Fruit fly (Drosophila melanogaster) whole organism, embryonic: ENCODE data around the gene Cdk1.

Experiments used
- Atf-2 ChIP-seq: fragments of 200-800 bp; sonication (Bioruptor generic); optimal IDR thresholded peaks from 2 replicates; lab custom pipeline; 2016; ENCODE audit warnings: missing biosample characterization, missing genetic modification characterization
- Blimp-1 ChIP-seq: fragments of 200-800 bp; sonication (Bioruptor generic); optimal IDR thresholded peaks from 3 replicates; lab custom pipeline; 2018; ENCODE audit warnings: missing biosample characterization, missing genetic modification characterization, mild to moderate bottlenecking, moderate library complexity, missing genetic modification reagents
- Bteb2 ChIP-seq: fragments of 200-800 bp; sonication (Bioruptor generic); optimal IDR thresholded peaks from 2 replicates; lab custom pipeline; 2016; ENCODE audit warnings: missing biosample characterization, missing genetic modification characterization
- CG10366 ChIP-seq: fragments of 200-800 bp; sonication (Bioruptor generic); IDR thresholded peaks from 2 replicates; pipeline ENCODE4 v1.3.6; 2022; ENCODE audit warnings: missing biosample characterization, missing genetic modification characterization
- CG10654 ChIP-seq: fragments of 200-800 bp; sonication (Bioruptor generic); optimal IDR thresholded peaks from 2 replicates; lab custom pipeline; 2016; ENCODE audit warnings: missing biosample characterization, missing genetic modification characterization
- CG11093 ChIP-seq: fragments of 200-800 bp; sonication (Bioruptor generic); IDR thresholded peaks from 3 replicates; pipeline ENCODE4 v1.3.6; 2022; ENCODE audit warnings: missing biosample characterization, missing genetic modification characterization
- CG11247 ChIP-seq: fragments of 200-800 bp; sonication (Bioruptor generic); IDR thresholded peaks from 2 replicates; pipeline ENCODE4 v1.3.6; 2022; ENCODE audit warnings: missing biosample characterization, missing genetic modification characterization
- CG15601 ChIP-seq: fragments of 200-800 bp; sonication (Bioruptor generic); optimal IDR thresholded peaks from 3 replicates; lab custom pipeline; 2019; ENCODE audit warnings: missing biosample characterization, mild to moderate bottlenecking, missing genetic modification characterization, moderate library complexity
- CG2116 ChIP-seq: fragments of 200-800 bp; sonication (Bioruptor generic); optimal IDR thresholded peaks from 3 replicates; lab custom pipeline; 2018; ENCODE audit warnings: missing biosample characterization, mild to moderate bottlenecking, missing genetic modification characterization
- CG2889 ChIP-seq: fragments of 200-800 bp; sonication (Bioruptor generic); IDR thresholded peaks from 3 replicates; pipeline ENCODE4 v1.3.6; 2022; ENCODE audit warnings: missing biosample characterization, missing genetic modification characterization
- CG3065 ChIP-seq: fragments of 200-800 bp; sonication (Bioruptor generic); optimal IDR thresholded peaks from 2 replicates; lab custom pipeline; 2016; ENCODE audit warnings: missing biosample characterization, missing genetic modification characterization
- CG32532 ChIP-seq: fragments of 200-800 bp; sonication (Bioruptor generic); IDR thresholded peaks from 2 replicates; pipeline ENCODE4 v1.3.6; 2022; ENCODE audit warnings: missing biosample characterization, missing genetic modification characterization
- CG3281 ChIP-seq: fragments of 200-800 bp; sonication (Bioruptor generic); optimal IDR thresholded peaks from 3 replicates; lab custom pipeline; 2017; ENCODE audit warnings: missing biosample characterization, mild to moderate bottlenecking, missing genetic modification characterization
- CG34422 ChIP-seq: fragments of 200-800 bp; sonication (Bioruptor generic); IDR thresholded peaks from 3 replicates; pipeline ENCODE4 v1.3.6; 2022; ENCODE audit warnings: missing biosample characterization, missing genetic modification characterization
- CG3726 ChIP-seq: fragments of 200-800 bp; sonication (Bioruptor generic); IDR thresholded peaks from 3 replicates; pipeline ENCODE4, ENCODE4 v1.3.6; 2022; ENCODE audit warnings: missing biosample characterization, missing genetic modification characterization
- CG7928 ChIP-seq: fragments of 200-800 bp; sonication (Bioruptor generic); optimal IDR thresholded peaks from 2 replicates; lab custom pipeline; 2017; ENCODE audit warnings: missing biosample characterization, mild to moderate bottlenecking, missing genetic modification characterization
- CG8281 ChIP-seq: fragments of 200-800 bp; sonication (Bioruptor generic); optimal IDR thresholded peaks from 2 replicates; lab custom pipeline; 2018; ENCODE audit warnings: missing biosample characterization, mild to moderate bottlenecking, missing genetic modification characterization, moderate library complexity
- CG9609 ChIP-seq: fragments of 200-800 bp; sonication (Bioruptor generic); optimal IDR thresholded peaks from 3 replicates; lab custom pipeline; 2016; ENCODE audit warnings: missing biosample characterization, missing genetic modification characterization
- CG9797 ChIP-seq: fragments of 200-800 bp; sonication (Bioruptor generic); optimal IDR thresholded peaks from 3 replicates; lab custom pipeline; 2018; ENCODE audit warnings: missing biosample characterization, mild to moderate bottlenecking, missing genetic modification characterization
- CoRest ChIP-seq: fragments of 200-800 bp; sonication (Bioruptor generic); optimal IDR thresholded peaks from 3 replicates; lab custom pipeline; 2018; ENCODE audit warnings: missing biosample characterization, mild to moderate bottlenecking, missing genetic modification characterization, moderate library complexity
- Dbx ChIP-seq: fragments of 200-800 bp; sonication (Bioruptor generic); IDR thresholded peaks from 3 replicates; pipeline ENCODE4 v1.3.6; 2022; ENCODE audit warnings: missing biosample characterization, missing genetic modification characterization
- Dll ChIP-seq: fragments of 200-800 bp; sonication (Bioruptor generic); IDR thresholded peaks from 4 replicates; pipeline ENCODE4 v1.3.6; 2022; ENCODE audit warnings: missing biosample characterization, missing genetic modification characterization; ENCODE audit not compliant: partially characterized antibody
- E2f1 ChIP-seq: fragments of 200-800 bp; sonication (Bioruptor generic); IDR thresholded peaks from 2 replicates; pipeline ENCODE4 v1.3.6; 2022; ENCODE audit warnings: missing biosample characterization, missing genetic modification characterization
- Elba2 ChIP-seq: fragments of 200-800 bp; sonication (Bioruptor generic); optimal IDR thresholded peaks from 3 replicates; lab custom pipeline; 2016; ENCODE audit warnings: missing biosample characterization, missing genetic modification characterization
- HHEX ChIP-seq: fragments of 200-800 bp; sonication (Bioruptor generic); optimal IDR thresholded peaks from 3 replicates; lab custom pipeline; 2017; ENCODE audit warnings: missing biosample characterization, mild to moderate bottlenecking, missing genetic modification characterization, missing genetic modification reagents
- Hmr ChIP-seq: fragments of 200-800 bp; sonication (Bioruptor generic); optimal IDR thresholded peaks from 3 replicates; lab custom pipeline; 2017; ENCODE audit warnings: mild to moderate bottlenecking, missing biosample characterization, missing genetic modification reagents, missing genetic modification characterization
- Max ChIP-seq: fragments of 200-800 bp; sonication (Bioruptor generic); optimal IDR thresholded peaks from 2 replicates; lab custom pipeline; 2016; ENCODE audit warnings: missing biosample characterization, mild to moderate bottlenecking, missing genetic modification characterization
- Myb ChIP-seq: fragments of 200-800 bp; sonication (Bioruptor generic); optimal IDR thresholded peaks from 2 replicates; lab custom pipeline; 2016; ENCODE audit warnings: missing biosample characterization, missing genetic modification characterization
- Rfx ChIP-seq: fragments of 200-800 bp; sonication (Bioruptor generic); IDR thresholded peaks from 2 replicates; pipeline ENCODE4 v1.3.6; 2022; ENCODE audit warnings: missing biosample characterization, missing genetic modification characterization
- Six4 ChIP-seq: fragments of 200-800 bp; sonication (Bioruptor generic); optimal IDR thresholded peaks from 2 replicates; lab custom pipeline; 2016; ENCODE audit warnings: missing biosample characterization, missing genetic modification characterization
- Sry-δ ChIP-seq: fragments of 200-800 bp; sonication (Bioruptor generic); optimal IDR thresholded peaks from 2 replicates; lab custom pipeline; 2016; ENCODE audit warnings: missing biosample characterization, missing genetic modification characterization
- abd-A ChIP-seq: fragments of 200-800 bp; sonication (Bioruptor generic); optimal IDR thresholded peaks from 3 replicates; lab custom pipeline; 2019; ENCODE audit warnings: missing biosample characterization, mild to moderate bottlenecking, missing genetic modification characterization, moderate library complexity
- al ChIP-seq: fragments of 200-800 bp; sonication (Bioruptor generic); IDR thresholded peaks from 2 replicates; pipeline ENCODE4 v1.3.6; 2022; ENCODE audit warnings: missing biosample characterization, missing genetic modification characterization
- ap ChIP-seq: fragments of 200-800 bp; sonication (Bioruptor generic); IDR thresholded peaks from 2 replicates; pipeline ENCODE4 v1.3.6; 2022; ENCODE audit warnings: missing biosample characterization, missing genetic modification characterization
- bbx ChIP-seq: fragments of 200-800 bp; sonication (Bioruptor generic); IDR thresholded peaks from 2 replicates; pipeline ENCODE4 v1.3.6; 2022; ENCODE audit warnings: missing biosample characterization, missing genetic modification characterization; ENCODE audit not compliant: partially characterized antibody
- caup ChIP-seq: fragments of 200-800 bp; sonication (Bioruptor generic); optimal IDR thresholded peaks from 3 replicates; lab custom pipeline; 2017; ENCODE audit warnings: missing biosample characterization, mild to moderate bottlenecking, missing genetic modification characterization, moderate library complexity; ENCODE audit not compliant: severe bottlenecking
- cg ChIP-seq: fragments of 200-800 bp; sonication (Bioruptor generic); optimal IDR thresholded peaks from 3 replicates; lab custom pipeline; 2019; ENCODE audit warnings: missing biosample characterization, mild to moderate bottlenecking, missing genetic modification characterization, moderate library complexity
- chif ChIP-seq, 2 experiments: fragments of 200-800 bp; sonication (Bioruptor generic); optimal IDR thresholded peaks; 3 replicates each; lab custom pipeline; 2016; ENCODE audit warnings: missing biosample characterization in 2 of 2, missing genetic modification characterization in 2 of 2
- exex ChIP-seq: fragments of 200-800 bp; sonication (Bioruptor generic); optimal IDR thresholded peaks from 4 replicates; lab custom pipeline; 2018; ENCODE audit warnings: missing biosample characterization, mild to moderate bottlenecking, missing genetic modification characterization, moderate library complexity
- eyg ChIP-seq: fragments of 200-800 bp; sonication (Bioruptor generic); optimal IDR thresholded peaks from 3 replicates; lab custom pipeline; 2016; ENCODE audit warnings: missing biosample characterization, missing genetic modification characterization
- gsb ChIP-seq: fragments of 200-800 bp; sonication (Bioruptor generic); IDR thresholded peaks from 2 replicates; pipeline ENCODE4 v1.3.6; 2022; ENCODE audit warnings: missing biosample characterization, missing genetic modification characterization
- hkb ChIP-seq, 2 experiments: fragments of 200-800 bp in 1 of 2; fragments of >200 bp in 1 of 2; sonication (Bioruptor generic) in 1 of 2; IDR thresholded peaks in 1 of 2; optimal IDR thresholded peaks in 1 of 2; 2 replicates each; pipeline versions ENCODE4 v1.3.6 to Lab custom; 2017 to 2022; ENCODE audit warnings: missing biosample characterization in 1 of 2, missing genetic modification characterization in 1 of 2
- klu ChIP-seq: fragments of 200-800 bp; sonication (Bioruptor generic); IDR thresholded peaks from 2 replicates; pipeline ENCODE4 v1.3.6; 2022; ENCODE audit warnings: missing biosample characterization, missing genetic modification characterization
- luna ChIP-seq: fragments of 200-800 bp; sonication (Bioruptor generic); optimal IDR thresholded peaks from 2 replicates; lab custom pipeline; 2016; ENCODE audit warnings: missing biosample characterization, missing genetic modification characterization
- repo ChIP-seq: fragments of 200-800 bp; sonication (Bioruptor generic); optimal IDR thresholded peaks from 2 replicates; lab custom pipeline; 2016; ENCODE audit warnings: missing biosample characterization, missing genetic modification characterization
- rib ChIP-seq: fragments of 200-800 bp; sonication (Bioruptor generic); IDR thresholded peaks from 2 replicates; pipeline ENCODE4 v1.3.6; 2022; ENCODE audit warnings: missing biosample characterization, missing genetic modification characterization
- shn ChIP-seq: fragments of 200-800 bp; sonication (Bioruptor generic); optimal IDR thresholded peaks from 3 replicates; lab custom pipeline; 2016; ENCODE audit warnings: missing biosample characterization, missing genetic modification characterization
- slp2 ChIP-seq: fragments of 200-800 bp; sonication (Bioruptor generic); optimal IDR thresholded peaks from 2 replicates; lab custom pipeline; 2016; ENCODE audit warnings: missing biosample characterization, missing genetic modification characterization
- sr ChIP-seq: fragments of 200-800 bp; sonication (Bioruptor generic); IDR thresholded peaks from 3 replicates; pipeline ENCODE4 v1.3.6; 2022; ENCODE audit warnings: missing biosample characterization, missing genetic modification characterization
- unpg ChIP-seq: fragments of 200-800 bp; sonication (Bioruptor generic); optimal IDR thresholded peaks from 3 replicates; lab custom pipeline; 2018; ENCODE audit warnings: missing biosample characterization, mild to moderate bottlenecking, missing genetic modification characterization, moderate library complexity
- zfh2 ChIP-seq: fragments of 200-800 bp; sonication (Bioruptor generic); optimal IDR thresholded peaks from 2 replicates; lab custom pipeline; 2016; ENCODE audit warnings: missing biosample characterization, missing genetic modification characterization

Gene Cdk1

dm6 chr2L:10428528-10428927 is 42.5 kb upstream of the Cdk1 start, which contains the start of gene CG5188 (continued):
- TF ChIP-seq unpg (peak; percentile 54), repo (GFP tag; lab: Kevin White, UChicago) (no peak), rib (GFP tag; lab: Robert Waterston, UW) (no peak), hkb (optimal IDR thresholded peaks at IDR 0.05; lab: Kevin White, UChicago) (no peak), hkb (GFP tag; IDR thresholded peaks at IDR 0.05; lab: Robert Waterston, UW) (peak; percentile 61; the same call in 1 of the 2 replicates), Atf-2 (GFP tag; lab: Kevin White, UChicago) (no peak), CG3065 (GFP tag; lab: Kevin White, UChicago) (no peak), CG34422 (GFP tag; lab: Robert Waterston, UW) (peak; percentile 63; the same call in 2 of the 3 replicates), gsb (GFP tag; lab: Robert Waterston, UW) (no peak), exex (tag; lab: Kevin White, UChicago) (no peak), Elba2 (GFP tag; lab: Kevin White, UChicago) (no peak), slp2 (GFP tag; lab: Kevin White, UChicago) (no peak), Max (GFP tag; lab: Kevin White, UChicago) (peak; percentile 40), CG3726 (0 out of 3 replicates have a peak, but pooled peaks have one; percentile 35), Myb (GFP tag; lab: Kevin White, UChicago) (no peak), E2f1 (GFP tag; lab: Robert Waterston, UW) (no peak), HHEX (GFP tag; lab: Kevin White, UChicago) (no peak), klu (no peak), Dll (GFP tag; lab: Robert Waterston, UW) (peak; percentile 35; the same call in 1 of the 4 replicates), CG32532 (GFP tag; lab: Robert Waterston, UW) (peak; percentile 75), CG2116 (GFP tag; lab: Kevin White, UChicago) (peak; percentile 23), bbx (GFP tag; lab: Robert Waterston, UW) (no peak), CG8281 (tag; lab: Kevin White, UChicago) (no peak), Blimp-1 (GFP tag; lab: Kevin White, UChicago) (no peak), zfh2 (no peak), abd-A (no peak), Hmr (GFP tag; lab: Kevin White, UChicago) (no peak), Dbx (GFP tag; lab: Robert Waterston, UW) (peak; percentile 66; the same call in 1 of the 3 replicates), CG7928 (GFP tag; lab: Kevin White, UChicago) (no peak), shn (GFP tag; lab: Kevin White, UChicago) (no peak), Rfx (peak; percentile 61), CG2889 (GFP tag; lab: Robert Waterston, UW) (no peak), CG3281 (GFP tag; lab: Kevin White, UChicago) (peak; percentile 40), CG15601 (tag; lab: Kevin White, UChicago) (peak; percentile 31), al (GFP tag; lab: Robert Waterston, UW) (0 out of 2 replicates have a peak, but pooled peaks have one; percentile 31), CoRest (peak; percentile 51), Bteb2 (GFP tag; lab: Kevin White, UChicago) (no peak), cg (GFP tag; lab: Kevin White, UChicago) (no peak), sr (GFP tag; lab: Robert Waterston, UW) (no peak), Sry-δ (GFP tag; lab: Kevin White, UChicago) (no peak), CG10366 (GFP tag; lab: Robert Waterston, UW) (no peak), Six4 (GFP tag; lab: Kevin White, UChicago) (peak; percentile 10), CG9797 (peak; percentile 52), luna (GFP tag; lab: Kevin White, UChicago) (no peak), CG11247 (GFP tag; lab: Robert Waterston, UW) (no peak), eyg (no peak), caup (GFP tag; lab: Kevin White, UChicago) (peak; percentile 47), chif (GFP tag; optimal IDR thresholded peaks at IDR 0.05; lab: Kevin White, UChicago) (no peak), CG10654 (GFP tag; lab: Kevin White, UChicago) (peak; percentile 26), CG9609 (GFP tag; lab: Kevin White, UChicago) (no peak), ap (GFP tag; lab: Robert Waterston, UW) (no peak), CG11093 (GFP tag; lab: Robert Waterston, UW) (no peak)
